Fruit fly (Drosophila melanogaster) whole organism, prepupa: ENCODE results near the gene PGAP5.

Source experiments
- CG10631 ChIP-seq: fragments of 200-800 bp; sonication (Bioruptor generic); optimal IDR thresholded peaks from 2 replicates; lab custom pipeline; 2016; ENCODE audit warnings: missing biosample characterization, missing genetic modification characterization
- CG11294 ChIP-seq: fragments of 200-800 bp; sonication (Bioruptor generic); IDR thresholded peaks from 2 replicates; pipeline ENCODE4 v1.3.6; 2022; ENCODE audit warnings: missing biosample characterization, missing genetic modification characterization
- CG6276 ChIP-seq: fragments of 200-800 bp; sonication (Bioruptor generic); optimal IDR thresholded peaks from 2 replicates; lab custom pipeline; 2017; ENCODE audit warnings: missing biosample characterization, mild to moderate bottlenecking, missing genetic modification characterization
- CG6808 ChIP-seq: fragments of 200-800 bp; sonication (Bioruptor generic); optimal IDR thresholded peaks from 3 replicates; lab custom pipeline; 2017; ENCODE audit warnings: missing biosample characterization, missing genetic modification characterization, mild to moderate bottlenecking, moderate library complexity, missing genetic modification reagents
- fd85E ChIP-seq: fragments of 200-800 bp; sonication (Bioruptor generic); optimal IDR thresholded peaks from 3 replicates; lab custom pipeline; 2016; ENCODE audit warnings: missing biosample characterization, missing genetic modification characterization
- salr ChIP-seq, 2 experiments: fragments of 200-800 bp; sonication (Bioruptor generic); optimal IDR thresholded peaks; 3 replicates each; lab custom pipeline; 2016 to 2018; ENCODE audit warnings: missing biosample characterization in 2 of 2, missing genetic modification characterization in 2 of 2, mild to moderate bottlenecking in 1 of 2

DNA sequence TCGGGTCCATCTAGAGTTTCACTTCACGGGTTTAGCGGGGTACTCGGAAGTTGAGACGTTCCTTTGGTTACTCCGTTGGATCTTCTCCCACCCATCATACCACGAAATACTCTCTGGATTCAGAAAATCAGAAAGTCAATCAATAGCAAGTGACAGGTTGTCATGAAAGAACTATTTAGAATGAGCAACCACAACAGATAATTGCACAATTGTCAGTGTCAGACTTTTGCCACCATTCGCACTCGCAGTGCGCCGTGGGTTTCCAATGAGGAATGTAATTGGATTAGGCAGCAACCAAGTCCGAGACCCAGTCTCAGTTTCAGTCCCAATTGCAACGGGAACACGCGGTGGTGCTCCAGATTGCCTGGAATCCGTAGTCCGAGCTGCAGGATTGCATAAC is 7.2 kb downstream of the PGAP5 start, which contains the start of gene CG8419:
- TF ChIP-seq CG6276 (GFP tag; lab: Kevin White, UChicago) (no peak), salr (GFP tag; optimal IDR thresholded peaks at IDR 0.05; lab: Kevin White, UChicago) (no peak), fd85E (GFP tag; lab: Kevin White, UChicago) (no peak), CG6808 (GFP tag; lab: Kevin White, UChicago) (no peak), CG11294 (GFP tag; lab: Robert Waterston, UW) (no peak), CG10631 (GFP tag; lab: Kevin White, UChicago) (no peak)
